Fruit fly (Drosophila melanogaster): ENCODE results near the gene CG18749.

Gene CG18749

dm6 chr3R:8285727-8286344 is 42.0 kb downstream of the CG18749 start:
- TF ChIP-seq CG15710 (tag; optimal IDR thresholded peaks at IDR 0.05) (no peak), CG4496 (GFP tag; IDR thresholded peaks at IDR 0.05) (no peak), CG17806 (tag; optimal IDR thresholded peaks at IDR 0.05) (no peak), CG8301 (tag; optimal IDR thresholded peaks at IDR 0.05) (no peak), EcR (GFP tag; optimal IDR thresholded peaks at IDR 0.05) (no peak), rn (GFP tag; IDR thresholded peaks at IDR 0.05) (no peak), CG34367 (tag; optimal IDR thresholded peaks at IDR 0.05) (no peak), CG12605 (GFP tag; IDR thresholded peaks at IDR 0.05) (no peak), CG13204 (GFP tag; optimal IDR thresholded peaks at IDR 0.05) (no peak)

dm6 chr3R:8287697-8288096 is 43.8 kb downstream of the CG18749 start, which contains the start of gene Nazo:
Gene Nazo (plus strand): TSS chr3R:8287876.
- TF ChIP-seq CG14655 (GFP tag; optimal IDR thresholded peaks at IDR 0.05) (no peak), D1 (tag; optimal IDR thresholded peaks at IDR 0.05) (no peak), Pif1B (GFP tag; optimal IDR thresholded peaks at IDR 0.05) (no peak), Ets98B (GFP tag; IDR thresholded peaks at IDR 0.05) (no peak), CG34367 (tag; optimal IDR thresholded peaks at IDR 0.05) (no peak), CG8301 (tag; optimal IDR thresholded peaks at IDR 0.05) (no peak), CG17806 (tag; optimal IDR thresholded peaks at IDR 0.05) (no peak), CG10348 (GFP tag; IDR thresholded peaks at IDR 0.05) (no peak), CG32121 (GFP tag; IDR thresholded peaks at IDR 0.05) (no peak), Snoo (tag; optimal IDR thresholded peaks at IDR 0.05) (no peak), CG15710 (tag; optimal IDR thresholded peaks at IDR 0.05) (no peak)

dm6 chr3R:8288790-8289189 is 44.9 kb downstream of the CG18749 start:
- no peak for TF ChIP-seq CG13204 (GFP tag; optimal IDR thresholded peaks at IDR 0.05)

dm6 chr3R:8290478-8290877 is 46.6 kb downstream of the CG18749 start, which contains the start of gene CG11672:
Gene CG11672 (minus strand): TSS chr3R:8290578.
- TF ChIP-seq EcR (GFP tag; optimal IDR thresholded peaks at IDR 0.05): no peak
- TF ChIP-seq CG8159 (tag; optimal IDR thresholded peaks at IDR 0.05): no peak
- TF ChIP-seq CG32121 (GFP tag; IDR thresholded peaks at IDR 0.05): no peak
- TF ChIP-seq Pif1B (GFP tag; optimal IDR thresholded peaks at IDR 0.05): no peak
- no peak for TF ChIP-seq CG13204 (GFP tag; optimal IDR thresholded peaks at IDR 0.05)
- TF ChIP-seq CG4496 (GFP tag; IDR thresholded peaks at IDR 0.05): no peak
- no peak for TF ChIP-seq gl (tag; optimal IDR thresholded peaks at IDR 0.05)
- TF ChIP-seq CG34367 (tag; optimal IDR thresholded peaks at IDR 0.05): no peak
- no peak for TF ChIP-seq Pif1A (GFP tag; optimal IDR thresholded peaks at IDR 0.05)
- no peak for TF ChIP-seq CG15710 (tag; optimal IDR thresholded peaks at IDR 0.05)
- no peak for TF ChIP-seq Snoo (tag; optimal IDR thresholded peaks at IDR 0.05)
- TF ChIP-seq CG8301 (tag; optimal IDR thresholded peaks at IDR 0.05): no peak
- TF ChIP-seq CG10348 (GFP tag; IDR thresholded peaks at IDR 0.05): no peak
- TF ChIP-seq D1 (tag; optimal IDR thresholded peaks at IDR 0.05): no peak
- TF ChIP-seq CG12605 (GFP tag; IDR thresholded peaks at IDR 0.05): no peak
- TF ChIP-seq fd96Ca (GFP tag; IDR thresholded peaks at IDR 0.05): no peak
- TF ChIP-seq rn (GFP tag; IDR thresholded peaks at IDR 0.05): no peak
- TF ChIP-seq CG9948 (tag; optimal IDR thresholded peaks at IDR 0.05): no peak

dm6 chr3R:8290940-8291339 is 47.1 kb downstream of the CG18749 start, which contains the start of gene CG31464:
Gene CG31464 (plus strand): TSS chr3R:8291240.
- TF ChIP-seq Pif1B (GFP tag; optimal IDR thresholded peaks at IDR 0.05) (no peak), CG34367 (tag; optimal IDR thresholded peaks at IDR 0.05) (no peak), CG13204 (GFP tag; optimal IDR thresholded peaks at IDR 0.05) (no peak), CG8301 (tag; optimal IDR thresholded peaks at IDR 0.05) (no peak), CG17806 (tag; optimal IDR thresholded peaks at IDR 0.05) (no peak), D1 (tag; optimal IDR thresholded peaks at IDR 0.05) (no peak), gl (tag; optimal IDR thresholded peaks at IDR 0.05) (no peak), CG9948 (tag; optimal IDR thresholded peaks at IDR 0.05) (no peak), CG12605 (GFP tag; IDR thresholded peaks at IDR 0.05) (no peak), Pif1A (GFP tag; optimal IDR thresholded peaks at IDR 0.05) (no peak), CG8159 (tag; optimal IDR thresholded peaks at IDR 0.05) (no peak), EcR (GFP tag; optimal IDR thresholded peaks at IDR 0.05) (no peak), fd96Ca (GFP tag; IDR thresholded peaks at IDR 0.05) (no peak), CG14655 (GFP tag; optimal IDR thresholded peaks at IDR 0.05) (no peak), CG15710 (tag; optimal IDR thresholded peaks at IDR 0.05) (no peak), CG4496 (GFP tag; IDR thresholded peaks at IDR 0.05) (no peak), rn (GFP tag; IDR thresholded peaks at IDR 0.05) (no peak), CG10348 (GFP tag; IDR thresholded peaks at IDR 0.05) (no peak), CG32121 (GFP tag; IDR thresholded peaks at IDR 0.05) (no peak), Ets98B (GFP tag; IDR thresholded peaks at IDR 0.05) (no peak)

dm6 chr3R:8292034-8292433 is 48.2 kb downstream of the CG18749 start, which contains the start of gene CG31463:
Gene CG31463 (plus strand): TSS chr3R:8292335.
- TF ChIP-seq CG9948 (tag; optimal IDR thresholded peaks at IDR 0.05) (no peak), D1 (tag; optimal IDR thresholded peaks at IDR 0.05) (no peak), CG8301 (tag; optimal IDR thresholded peaks at IDR 0.05) (no peak), gl (tag; optimal IDR thresholded peaks at IDR 0.05) (no peak), CG8159 (tag; optimal IDR thresholded peaks at IDR 0.05) (no peak), Pif1A (GFP tag; optimal IDR thresholded peaks at IDR 0.05) (no peak)

Measured in whole organism, pupa.